Worm (Caenorhabditis elegans): ENCODE measurements around the gene trx-1.

The trx-1 gene

DNA sequence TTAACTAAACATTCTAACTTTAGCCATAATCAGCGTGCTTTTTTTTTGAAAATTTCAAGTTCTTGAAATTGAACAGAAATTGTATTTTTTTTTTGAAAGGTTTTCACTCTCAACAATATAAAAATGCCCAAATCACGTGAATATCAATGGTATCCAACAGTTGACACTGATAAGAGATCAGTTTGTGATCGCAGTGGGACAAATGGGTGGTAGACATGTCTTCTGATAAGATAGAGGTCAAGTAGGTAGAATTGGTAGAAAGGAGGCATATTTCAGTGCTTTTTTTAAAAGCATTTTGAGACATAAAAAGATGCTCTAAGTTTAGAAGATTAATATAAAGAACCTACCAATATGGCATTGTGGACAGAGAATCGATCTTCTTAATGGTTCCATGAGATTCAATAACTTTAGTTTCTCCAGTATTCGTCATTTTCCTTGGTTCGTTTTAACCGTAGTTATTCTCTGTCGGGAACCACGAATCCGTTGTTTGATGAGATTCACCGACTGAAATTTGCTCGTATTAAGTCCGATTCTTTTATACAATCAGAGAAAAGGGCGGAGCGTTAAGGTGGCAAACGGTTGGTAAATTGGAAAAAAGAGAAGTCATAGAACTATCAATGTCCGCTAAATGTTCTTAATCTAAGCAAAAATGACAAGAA lies 24.0 kb upstream of the trx-1 start, which contains the start of gene mthf-1 (continued):
- TF ChIP-seq aha-1 (tag; optimal IDR thresholded peaks at IDR 0.05) (no peak), aly-2 (tag; optimal IDR thresholded peaks at IDR 0.05) (no peak), egl-13 (tag; optimal IDR thresholded peaks at IDR 0.05) (no peak), ceh-63 (GFP tag; optimal IDR thresholded peaks at IDR 0.05) (no peak), fkh-10 (GFP tag; optimal IDR thresholded peaks at IDR 0.05) (no peak), nhr-85 (tag) (peak; percentile 70), elt-3 (tag; optimal IDR thresholded peaks at IDR 0.05) (peak in 4 of 6 experiments; percentile 23 to 73 (median 67)), mef-2 (tag; optimal IDR thresholded peaks at IDR 0.05) (no peak), nhr-77 (tag; optimal IDR thresholded peaks at IDR 0.05) (no peak), C16A3.4 (tag; optimal IDR thresholded peaks at IDR 0.05) (peak; percentile 2), mdl-1 (tag; optimal IDR thresholded peaks at IDR 0.05) (no peak), nhr-12 (tag; optimal IDR thresholded peaks at IDR 0.05) (no peak), C04F5.9 (tag; optimal IDR thresholded peaks at IDR 0.05) (no peak), lin-39 (tag; optimal IDR thresholded peaks at IDR 0.05) (no peak), blmp-1 (tag; optimal IDR thresholded peaks at IDR 0.05) (peak; percentile 69), isw-1 (GFP tag; IDR thresholded peaks at IDR 0.05) (no peak), sup-37 (GFP tag; optimal IDR thresholded peaks at IDR 0.05) (no peak), efl-1 (optimal IDR thresholded peaks at IDR 0.05) (no peak), efl-1 (GFP tag; optimal IDR thresholded peaks at IDR 0.05 in 1 of 2) (peak in 1 of 2 experiments; percentile 6), rnt-1 (tag; optimal IDR thresholded peaks at IDR 0.05) (no peak), ama-1 (optimal IDR thresholded peaks at IDR 0.05) (no peak), ceh-88 (GFP tag; IDR thresholded peaks at IDR 0.05) (no peak), nhr-11 (tag; optimal IDR thresholded peaks at IDR 0.05) (no peak), unc-62 (GFP tag; optimal IDR thresholded peaks at IDR 0.05) (no peak), Y116A8C.19 (tag; optimal IDR thresholded peaks at IDR 0.05; ENCODE audit: borderline replicate concordance) (no peak), zag-1 (tag; optimal IDR thresholded peaks at IDR 0.05) (no peak), lsy-2 (tag; optimal IDR thresholded peaks at IDR 0.05) (peak in 1 of 2 experiments; percentile 1), nhr-47 (tag; optimal IDR thresholded peaks at IDR 0.05) (no peak), lin-15B (tag; optimal IDR thresholded peaks at IDR 0.05) (no peak), nhr-20 (tag; optimal IDR thresholded peaks at IDR 0.05) (peak; percentile 41), nhr-71 (tag; optimal IDR thresholded peaks at IDR 0.05) (peak; percentile 47), irx-1 (tag; optimal IDR thresholded peaks at IDR 0.05) (no peak), ceh-8 (GFP tag; optimal IDR thresholded peaks at IDR 0.05) (no peak), lin-35 (GFP tag; optimal IDR thresholded peaks at IDR 0.05) (peak in 1 of 2 experiments; percentile 60)

DNA sequence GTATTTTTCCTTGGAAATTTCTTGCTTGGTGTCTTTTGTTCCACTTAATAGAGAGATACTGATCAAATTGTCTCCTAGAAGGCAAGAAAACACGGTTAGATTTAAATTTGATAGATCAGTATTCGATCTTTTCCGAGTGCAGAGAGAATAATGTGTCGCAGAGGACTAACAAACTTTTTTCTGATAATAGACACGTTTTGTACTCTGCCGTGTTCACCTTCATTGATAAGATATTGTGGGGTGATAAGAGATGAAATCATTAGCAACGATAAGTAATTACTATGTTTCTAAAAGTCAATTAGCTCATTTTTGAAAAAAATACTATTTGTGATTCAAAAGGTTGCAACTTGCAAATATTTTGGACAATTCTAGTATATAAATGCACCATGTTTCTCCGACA lies 23.3 kb upstream of the trx-1 start:
- TF ChIP-seq nhr-90 (tag; optimal IDR thresholded peaks at IDR 0.05; ENCODE audit: poor library complexity) (peak; percentile 24), lin-39 (tag; optimal IDR thresholded peaks at IDR 0.05) (no peak), blmp-1 (tag; optimal IDR thresholded peaks at IDR 0.05) (peak; percentile 34), nhr-12 (tag; optimal IDR thresholded peaks at IDR 0.05) (no peak), C04F5.9 (tag; optimal IDR thresholded peaks at IDR 0.05) (no peak), C16A3.4 (tag; optimal IDR thresholded peaks at IDR 0.05) (no peak), hlh-17 (GFP tag; optimal IDR thresholded peaks at IDR 0.05; ENCODE audit: borderline replicate concordance) (no peak), aly-2 (tag; optimal IDR thresholded peaks at IDR 0.05) (no peak), ztf-4 (tag; optimal IDR thresholded peaks at IDR 0.05) (no peak), lsy-2 (tag; optimal IDR thresholded peaks at IDR 0.05) (no peak), nhr-20 (tag; optimal IDR thresholded peaks at IDR 0.05) (peak; percentile 16), nhr-19 (GFP tag; conservative IDR thresholded peaks at IDR 0.05) (no peak; the same call in 1 of the 2 replicates), isw-1 (GFP tag; IDR thresholded peaks at IDR 0.05) (no peak), aha-1 (tag; optimal IDR thresholded peaks at IDR 0.05) (no peak), dpl-1 (GFP tag; optimal IDR thresholded peaks at IDR 0.05) (no peak), xbp-1 (tag; optimal IDR thresholded peaks at IDR 0.05) (no peak), nhr-71 (tag; optimal IDR thresholded peaks at IDR 0.05) (no peak), pqm-1 (tag; optimal IDR thresholded peaks at IDR 0.05) (peak; percentile 29), unc-30 (tag; optimal IDR thresholded peaks at IDR 0.05) (no peak), nhr-77 (tag; optimal IDR thresholded peaks at IDR 0.05) (no peak), unc-86 (tag; optimal IDR thresholded peaks at IDR 0.05) (no peak), mab-9 (GFP tag; IDR thresholded peaks at IDR 0.05) (no peak), fkh-4 (tag; optimal IDR thresholded peaks at IDR 0.05; ENCODE audit: borderline replicate concordance) (no peak), lin-14 (GFP tag; optimal IDR thresholded peaks at IDR 0.05) (peak; percentile 49), hlh-4 (tag; optimal IDR thresholded peaks at IDR 0.05) (no peak), jun-1 (tag; optimal IDR thresholded peaks at IDR 0.05) (no peak), alr-1 (tag; optimal IDR thresholded peaks at IDR 0.05; ENCODE audit: borderline replicate concordance) (no peak), sox-4 (tag; optimal IDR thresholded peaks at IDR 0.05) (no peak), ets-5 (GFP tag; IDR thresholded peaks at IDR 0.05) (no peak), mdl-1 (tag; optimal IDR thresholded peaks at IDR 0.05) (no peak)
